Fruit fly (Drosophila melanogaster): Measurements from ENCODE around the gene alpha-Est4.

Gene alpha-Est4

DNA sequence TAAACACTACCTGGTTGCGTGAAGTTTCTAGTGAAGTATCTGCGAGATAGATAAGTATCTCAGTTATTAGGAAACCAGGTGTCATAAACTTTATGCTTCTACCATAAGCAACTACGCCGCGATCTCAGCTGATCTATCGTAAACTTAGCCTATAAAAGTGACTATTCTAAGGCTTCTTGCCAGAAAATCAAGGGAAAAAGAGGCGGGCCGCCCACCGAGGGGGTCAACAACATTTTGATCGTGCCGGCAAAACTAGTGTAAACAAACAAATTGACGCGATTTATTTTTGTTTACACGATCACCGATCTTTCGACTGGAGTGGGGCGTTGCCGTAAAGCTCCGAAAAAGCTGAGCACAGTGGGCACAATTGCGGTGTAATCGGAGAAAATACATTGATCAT, 14.3 kb downstream of the alpha-Est4 start (continued):
- no peak for TF ChIP-seq en (GFP tag; optimal IDR thresholded peaks at IDR 0.05)
- TF ChIP-seq Vsx1 (GFP tag; optimal IDR thresholded peaks at IDR 0.05), result no peak
- TF ChIP-seq sc (optimal IDR thresholded peaks at IDR 0.05), result no peak
- TF ChIP-seq sc (GFP tag; optimal IDR thresholded peaks at IDR 0.05), result no peak
- no peak for TF ChIP-seq E2f2 (GFP tag; IDR thresholded peaks at IDR 0.05)
- TF ChIP-seq CG31388 (GFP tag; optimal IDR thresholded peaks at IDR 0.05), result no peak
- no peak for TF ChIP-seq Dbx (GFP tag; IDR thresholded peaks at IDR 0.05)
- TF ChIP-seq Camta (GFP tag; optimal IDR thresholded peaks at IDR 0.05), result no peak
- no peak for TF ChIP-seq CG7839 (tag; optimal IDR thresholded peaks at IDR 0.05)
- no peak for TF ChIP-seq dimm (GFP tag; IDR thresholded peaks at IDR 0.05)
- no peak for TF ChIP-seq CG1792 (GFP tag; optimal IDR thresholded peaks at IDR 0.05)
- TF ChIP-seq HLH4C (GFP tag; IDR thresholded peaks at IDR 0.05; ENCODE audit: partially characterized antibody), result no peak
- TF ChIP-seq sim (GFP tag; IDR thresholded peaks at IDR 0.05), result no peak

DNA sequence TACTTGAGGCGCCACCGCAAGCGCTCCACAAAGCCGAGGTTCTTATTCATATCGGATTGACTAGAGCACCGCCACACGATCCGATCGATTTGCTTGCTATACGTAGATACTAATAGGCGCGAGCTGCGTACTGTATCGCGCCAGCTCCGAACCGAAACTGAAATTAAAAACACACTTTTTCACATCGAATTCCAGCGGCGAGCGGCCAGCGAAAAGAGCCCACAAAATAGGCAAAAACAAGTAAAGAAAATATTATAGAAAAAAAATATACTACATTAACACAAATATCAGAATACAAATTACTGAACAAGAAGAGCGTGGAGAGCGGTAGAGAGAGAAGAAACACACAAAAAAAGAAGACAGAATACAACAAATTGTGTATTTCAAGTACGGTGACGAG, 14.8 kb downstream of the alpha-Est4 start, which contains the start of gene alpha-Est7:
alpha-Est7 (minus strand) TSS at position 160 of the 400 bp plus-strand sequence.
- TF ChIP-seq bsh (GFP tag; optimal IDR thresholded peaks at IDR 0.05) (no peak), Adf1 (GFP tag; IDR thresholded peaks at IDR 0.05) (no peak), unpg (GFP tag; optimal IDR thresholded peaks at IDR 0.05) (no peak), Drgx (GFP tag; IDR thresholded peaks at IDR 0.05) (0 out of 2 replicates have a peak, but pooled peaks have one; percentile 7), sc (optimal IDR thresholded peaks at IDR 0.05) (no peak), sc (GFP tag; optimal IDR thresholded peaks at IDR 0.05) (no peak), pita (GFP tag; optimal IDR thresholded peaks at IDR 0.05) (no peak), CG2199 (GFP tag; IDR thresholded peaks at IDR 0.05) (peak; percentile 84; the same call in 2 of the 3 replicates), pfk (GFP tag; optimal IDR thresholded peaks at IDR 0.05) (no peak), Sox102F (GFP tag; optimal IDR thresholded peaks at IDR 0.05) (no peak), Mad (GFP tag; optimal IDR thresholded peaks at IDR 0.05) (no peak), CG10274 (GFP tag; optimal IDR thresholded peaks at IDR 0.05) (no peak), sd (tag; optimal IDR thresholded peaks at IDR 0.05) (peak; percentile 74), amos (GFP tag; IDR thresholded peaks at IDR 0.05; ENCODE audit: partially characterized antibody) (0 out of 2 replicates have a peak, but pooled peaks have one; percentile 3), CG16815 (GFP tag; optimal IDR thresholded peaks at IDR 0.05) (no peak), MBD-R2 (GFP tag; IDR thresholded peaks at IDR 0.05) (no peak), pros (GFP tag; optimal IDR thresholded peaks at IDR 0.05) (no peak), corto (GFP tag; optimal IDR thresholded peaks at IDR 0.05) (peak; percentile 20), Trl (optimal IDR thresholded peaks at IDR 0.05) (peak in 1 of 2 experiments; percentile 16), Trl (GFP tag; optimal IDR thresholded peaks at IDR 0.05) (no peak), tna (GFP tag; IDR thresholded peaks at IDR 0.05; ENCODE audit: partially characterized antibody) (no peak), tap (tag; optimal IDR thresholded peaks at IDR 0.05) (no peak), sob (GFP tag; IDR thresholded peaks at IDR 0.05) (no peak), schlank (tag; optimal IDR thresholded peaks at IDR 0.05) (no peak), D19B (GFP tag; optimal IDR thresholded peaks at IDR 0.05) (no peak), Med (GFP tag) (peak; percentile 23), CG6175 (GFP tag; IDR thresholded peaks at IDR 0.05) (peak; percentile 70; the same call in 1 of the 3 replicates), CG7357 (GFP tag; IDR thresholded peaks at IDR 0.05) (no peak), maf-S (GFP tag; optimal IDR thresholded peaks at IDR 0.05) (no peak), CG13775 (GFP tag; optimal IDR thresholded peaks at IDR 0.05) (no peak), CG17829 (tag; optimal IDR thresholded peaks at IDR 0.05) (no peak)

Data from whole organism, embryonic.